Worm (Caenorhabditis elegans) whole organism, L1 larva: ENCODE data around the gene srd-30.

Source experiments
- C34B4.2 ChIP-seq: sonication (generic microtip); optimal IDR thresholded peaks from 2 replicates; lab custom pipeline; 2017; ENCODE audit warnings: mild to moderate bottlenecking, missing genetic modification characterization, missing compliant biosample characterization
- ama-1 ChIP-seq: fragments of 150-350 bp; optimal IDR thresholded peaks from 2 replicates; lab custom pipeline; 2014
- elt-3 ChIP-seq, 6 experiments: fragments of 150-350 bp in 1 of 6; sonication (generic microtip); optimal IDR thresholded peaks; 2 replicates each; lab custom pipeline; 2017 to 2018; ENCODE audit warnings: missing biosample characterization in 6 of 6, missing genetic modification characterization in 6 of 6, inconsistent platforms in 1 of 6
- fos-1 ChIP-seq: fragments of 150-350 bp; optimal IDR thresholded peaks from 2 replicates; lab custom pipeline; 2014; ENCODE audit warnings: missing biosample characterization, missing genetic modification characterization
- lin-14 ChIP-seq: fragments of 200-800 bp; sonication (Bioruptor generic); optimal IDR thresholded peaks from 2 replicates; lab custom pipeline; 2018; ENCODE audit warnings: mild to moderate bottlenecking, missing genetic modification characterization, moderate library complexity, missing compliant biosample characterization
- lin-15B ChIP-seq: fragments of 150-350 bp; sonication (generic microtip); optimal IDR thresholded peaks from 3 replicates; lab custom pipeline; 2014; ENCODE audit warnings: missing biosample characterization, missing genetic modification characterization
- mdl-1 ChIP-seq, 2 experiments: fragments of 150-350 bp; optimal IDR thresholded peaks; 2 replicates each; lab custom pipeline; 2014 to 2017; ENCODE audit warnings: missing biosample characterization in 2 of 2, missing genetic modification characterization in 2 of 2, inconsistent platforms in 1 of 2
- unc-86 ChIP-seq: sonication (generic microtip); optimal IDR thresholded peaks from 2 replicates; lab custom pipeline; 2016; ENCODE audit warnings: missing genetic modification characterization, missing compliant biosample characterization

- no peak for TF ChIP-seq lin-14 (GFP tag; lab: Kevin White, UChicago)
- no peak for TF ChIP-seq fos-1 (tag; lab: Kevin White, UChicago)
- no peak for TF ChIP-seq unc-86 (tag; lab: Kevin White, UChicago)
- TF ChIP-seq elt-3 (tag; optimal IDR thresholded peaks at IDR 0.05; lab: Kevin White, UChicago): no peak
- no peak for TF ChIP-seq mdl-1 (tag; optimal IDR thresholded peaks at IDR 0.05; lab: Kevin White, UChicago)
- TF ChIP-seq lin-15B (tag; lab: Kevin White, UChicago): no peak
- TF ChIP-seq C34B4.2 (tag; lab: Kevin White, UChicago): no peak
- no peak for TF ChIP-seq ama-1 (lab: Kevin White, UChicago)
Measured at ce11 chrV:7649963-7650362, 20.4 kb downstream of the srd-30 start.
